Worm (Caenorhabditis elegans) whole organism, late embryonic: Measurements from ENCODE around the gene W10G11.2.

Experiments used
- C38D4.7 ChIP-seq: fragments of 200-800 bp; sonication (Bioruptor generic); optimal IDR thresholded peaks from 2 replicates; lab custom pipeline; 2018; ENCODE audit warnings: mild to moderate bottlenecking, missing genetic modification characterization, moderate library complexity, missing compliant biosample characterization
- F13H6.1 ChIP-seq: sonication (generic microtip); optimal IDR thresholded peaks from 2 replicates; lab custom pipeline; 2016; ENCODE audit warnings: missing genetic modification characterization, missing compliant biosample characterization
- K09A11.1 ChIP-seq: sonication (generic microtip); optimal IDR thresholded peaks from 2 replicates; lab custom pipeline; 2017; ENCODE audit warnings: antibody characterized with exemption, mild to moderate bottlenecking, missing genetic modification characterization, missing compliant biosample characterization; ENCODE audit not compliant: insufficient read depth
- T23F11.4 ChIP-seq: fragments of 200-800 bp; sonication (Bioruptor generic); optimal IDR thresholded peaks from 2 replicates; lab custom pipeline; 2018; ENCODE audit warnings: mild to moderate bottlenecking, missing genetic modification characterization, missing compliant biosample characterization
- ama-1 ChIP-seq: fragments of 150-350 bp; optimal IDR thresholded peaks from 2 replicates; lab custom pipeline; 2014
- ceh-18 ChIP-seq: sonication (generic microtip); optimal IDR thresholded peaks from 2 replicates; lab custom pipeline; 2016; ENCODE audit warnings: missing genetic modification characterization, missing compliant biosample characterization
- ceh-2 ChIP-seq: sonication (generic microtip); optimal IDR thresholded peaks from 2 replicates; lab custom pipeline; 2016; ENCODE audit warnings: missing genotype, missing genetic modification characterization, missing compliant biosample characterization
- ceh-24 ChIP-seq: sonication (generic microtip); optimal IDR thresholded peaks from 2 replicates; lab custom pipeline; 2016; ENCODE audit warnings: mild to moderate bottlenecking, missing genetic modification characterization, missing compliant biosample characterization
- ceh-45 ChIP-seq: fragments of 200-800 bp; sonication (Bioruptor generic); IDR thresholded peaks from 2 replicates; pipeline ENCODE4 v1.3.6; 2022; ENCODE audit warnings: missing genetic modification reagents, missing genetic modification characterization, missing compliant biosample characterization
- ceh-48 ChIP-seq: sonication (generic microtip); optimal IDR thresholded peaks from 2 replicates; lab custom pipeline; 2016; ENCODE audit warnings: missing genetic modification characterization, inconsistent platforms, missing compliant biosample characterization
- ceh-6 ChIP-seq: fragments of 200-800 bp; sonication (Bioruptor generic); optimal IDR thresholded peaks from 2 replicates; lab custom pipeline; 2018; ENCODE audit warnings: mild to moderate bottlenecking, missing genetic modification characterization, missing compliant biosample characterization
- dmd-4 ChIP-seq: sonication (generic microtip); optimal IDR thresholded peaks from 2 replicates; lab custom pipeline; 2016; ENCODE audit warnings: borderline replicate concordance, missing genetic modification characterization, missing compliant biosample characterization
- elt-2 ChIP-seq: sonication (generic microtip); optimal IDR thresholded peaks from 2 replicates; lab custom pipeline; 2016; ENCODE audit warnings: missing genetic modification reagents, missing genetic modification characterization, missing compliant biosample characterization
- elt-4 ChIP-seq: sonication (generic microtip); optimal IDR thresholded peaks from 2 replicates; lab custom pipeline; 2016; ENCODE audit warnings: missing genetic modification characterization, missing compliant biosample characterization
- ets-4 ChIP-seq: sonication (generic microtip); optimal IDR thresholded peaks from 2 replicates; lab custom pipeline; 2016; ENCODE audit warnings: missing genetic modification characterization, missing compliant biosample characterization
- fkh-10 ChIP-seq: fragments of 150-350 bp; optimal IDR thresholded peaks from 2 replicates; lab custom pipeline; 2014; ENCODE audit warnings: missing biosample characterization, missing genetic modification reagents, missing genetic modification characterization
- gmeb-2 ChIP-seq: sonication (generic microtip); optimal IDR thresholded peaks from 2 replicates; lab custom pipeline; 2016; ENCODE audit warnings: missing genetic modification characterization, inconsistent platforms, missing compliant biosample characterization
- hlh-13 ChIP-seq: fragments of 200-800 bp; sonication (Bioruptor generic); optimal IDR thresholded peaks from 2 replicates; lab custom pipeline; 2018; ENCODE audit warnings: mild to moderate bottlenecking, missing genetic modification characterization, missing compliant biosample characterization
- hlh-6 ChIP-seq: sonication (generic microtip); optimal IDR thresholded peaks from 2 replicates; lab custom pipeline; 2016; ENCODE audit warnings: missing genotype, missing genetic modification characterization, missing compliant biosample characterization
- hlh-8 ChIP-seq: sonication (generic microtip); optimal IDR thresholded peaks from 2 replicates; lab custom pipeline; 2016; ENCODE audit warnings: missing genotype, missing genetic modification characterization, missing compliant biosample characterization
- lim-6 ChIP-seq: sonication (generic microtip); optimal IDR thresholded peaks from 2 replicates; lab custom pipeline; 2016; ENCODE audit warnings: missing genetic modification characterization, missing compliant biosample characterization
- madf-2 ChIP-seq: sonication (generic microtip); optimal IDR thresholded peaks from 2 replicates; lab custom pipeline; 2017; ENCODE audit warnings: missing genetic modification characterization, missing compliant biosample characterization
- mec-3 ChIP-seq: sonication (generic microtip); optimal IDR thresholded peaks from 2 replicates; lab custom pipeline; 2016; ENCODE audit warnings: borderline replicate concordance, missing genetic modification characterization, missing compliant biosample characterization
- npax-4 ChIP-seq: sonication (generic microtip); optimal IDR thresholded peaks from 2 replicates; lab custom pipeline; 2016; ENCODE audit warnings: missing genetic modification characterization, missing compliant biosample characterization
- odd-2 ChIP-seq: sonication (generic microtip); optimal IDR thresholded peaks from 2 replicates; lab custom pipeline; 2017; ENCODE audit warnings: antibody characterized with exemption, mild to moderate bottlenecking, missing genetic modification characterization, missing compliant biosample characterization
- pag-3 ChIP-seq: sonication (generic microtip); optimal IDR thresholded peaks from 2 replicates; lab custom pipeline; 2016; ENCODE audit warnings: missing compliant biosample characterization, missing genetic modification characterization, borderline replicate concordance
- pax-1 ChIP-seq: fragments of 150-350 bp; optimal IDR thresholded peaks from 2 replicates; lab custom pipeline; 2014; ENCODE audit warnings: missing biosample characterization, missing genetic modification characterization
- pha-2 ChIP-seq: sonication (generic microtip); optimal IDR thresholded peaks from 2 replicates; lab custom pipeline; 2017; ENCODE audit warnings: mild to moderate bottlenecking, missing genetic modification characterization, missing compliant biosample characterization
- pha-4 ChIP-seq: fragments of 150-350 bp; optimal IDR thresholded peaks from 2 replicates; lab custom pipeline; 2018; ENCODE audit warnings: missing biosample characterization, missing genetic modification reagents, missing genetic modification characterization
- pqm-1 ChIP-seq: sonication (generic microtip); optimal IDR thresholded peaks from 2 replicates; lab custom pipeline; 2016; ENCODE audit warnings: missing genetic modification characterization, missing compliant biosample characterization
- rnt-1 ChIP-seq: sonication (generic microtip); optimal IDR thresholded peaks from 2 replicates; lab custom pipeline; 2016; ENCODE audit warnings: missing genetic modification characterization, missing compliant biosample characterization
- sox-2 ChIP-seq: fragments of 200-800 bp; sonication (Bioruptor generic); IDR thresholded peaks from 2 replicates; pipeline ENCODE4 v1.3.6; 2022; ENCODE audit warnings: missing genetic modification reagents, missing genetic modification characterization, missing compliant biosample characterization
- sox-4 ChIP-seq: sonication (generic microtip); optimal IDR thresholded peaks from 2 replicates; lab custom pipeline; 2017; ENCODE audit warnings: mild to moderate bottlenecking, missing genetic modification characterization, inconsistent platforms, missing compliant biosample characterization
- tbx-7 ChIP-seq: sonication (generic microtip); optimal IDR thresholded peaks from 2 replicates; lab custom pipeline; 2016; ENCODE audit warnings: missing genotype, missing genetic modification characterization, missing compliant biosample characterization
- unc-3 ChIP-seq, 2 experiments: fragments of 200-800 bp in 1 of 2; sonication (Bioruptor generic) in 1 of 2; sonication (generic microtip) in 1 of 2; conservative IDR thresholded peaks in 1 of 2; optimal IDR thresholded peaks in 1 of 2; 2 replicates each; pipeline versions ENCODE4 v1.3.6 to Lab custom; 2016 to 2022; ENCODE audit warnings: missing compliant biosample characterization in 2 of 2, missing genetic modification characterization in 2 of 2, missing genetic modification reagents in 1 of 2
- unc-42 ChIP-seq: sonication (generic microtip); optimal IDR thresholded peaks from 2 replicates; lab custom pipeline; 2016; ENCODE audit warnings: missing genotype, missing genetic modification characterization, missing compliant biosample characterization
- unc-86 ChIP-seq: sonication (generic microtip); optimal IDR thresholded peaks from 2 replicates; lab custom pipeline; 2016; ENCODE audit warnings: missing genetic modification characterization, missing compliant biosample characterization
- zip-5 ChIP-seq: sonication (generic microtip); optimal IDR thresholded peaks from 2 replicates; lab custom pipeline; 2016; ENCODE audit warnings: missing genetic modification characterization, missing compliant biosample characterization

The W10G11.2 gene

DNA sequence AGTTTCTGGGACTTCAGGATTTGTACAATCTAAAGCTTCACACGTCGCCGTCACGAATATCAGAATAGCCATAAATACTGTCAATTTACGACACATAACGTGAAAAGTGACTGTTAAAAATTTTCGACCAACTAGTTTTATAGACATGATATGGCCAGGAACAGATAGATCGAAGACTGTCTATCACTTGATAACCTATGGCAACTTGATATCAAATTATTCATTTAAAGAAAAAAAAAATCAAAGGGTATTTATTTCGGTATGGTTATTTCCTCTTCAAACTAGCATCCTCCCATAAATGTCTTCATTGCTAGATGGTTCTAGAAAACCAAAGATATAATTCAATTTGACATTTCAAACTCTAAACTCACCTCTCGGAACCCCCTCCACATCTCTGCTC is 958 bp upstream of the W10G11.2 start, which contains the start of gene W10G11.3:
W10G11.3 (minus strand) TSS at position 101 of the 400 bp plus-strand sequence.
- TF ChIP-seq ceh-45 (GFP tag; lab: Robert Waterston, UW): no peak
- TF ChIP-seq unc-42 (tag; lab: Kevin White, UChicago): no peak
- TF ChIP-seq elt-4 (tag; lab: Kevin White, UChicago): no peak
- TF ChIP-seq hlh-6: no peak
- no peak for TF ChIP-seq ceh-18 (tag; lab: Kevin White, UChicago)
- no peak for TF ChIP-seq K09A11.1 (tag; lab: Kevin White, UChicago)
- TF ChIP-seq lim-6: no peak
- no peak for TF ChIP-seq pqm-1 (tag; lab: Kevin White, UChicago)
- no peak for TF ChIP-seq sox-4 (tag; lab: Kevin White, UChicago)
- TF ChIP-seq ceh-48 (tag; lab: Kevin White, UChicago): no peak
- TF ChIP-seq ceh-6 (GFP tag; lab: Kevin White, UChicago): no peak
- no peak for TF ChIP-seq pha-4 (tag; lab: Kevin White, UChicago)
- TF ChIP-seq tbx-7: no peak

- TF ChIP-seq pha-4 (tag; lab: Kevin White, UChicago): no peak
- TF ChIP-seq elt-2: no peak
- TF ChIP-seq ceh-2 (tag; lab: Kevin White, UChicago): no peak
- TF ChIP-seq mec-3 (tag; lab: Kevin White, UChicago): no peak
- no peak for TF ChIP-seq ceh-45 (GFP tag; lab: Robert Waterston, UW)
- TF ChIP-seq madf-2 (tag; lab: Kevin White, UChicago): no peak
- no peak for TF ChIP-seq ets-4 (tag; lab: Kevin White, UChicago)
- TF ChIP-seq F13H6.1 (tag; lab: Kevin White, UChicago): no peak
- TF ChIP-seq sox-2 (GFP tag; lab: Robert Waterston, UW): no peak
- no peak for TF ChIP-seq zip-5
- TF ChIP-seq unc-86: no peak
- TF ChIP-seq fkh-10: no peak
- TF ChIP-seq tbx-7: no peak
These were observed 869 bp downstream of the W10G11.2 start, which contains the start of gene W10G11.1 for ce11 chrII:3560592-3560991. Gene W10G11.1, minus strand, starts transcription at chrII:3560692.

ce11 chrII:3557417-3557816 is 4.0 kb downstream of the W10G11.2 start, which contains the start of gene lgc-45:
Gene lgc-45, plus strand, starts transcription at chrII:3557472.
- TF ChIP-seq hlh-13 (GFP tag; lab: Kevin White, UChicago) (no peak), rnt-1 (tag; lab: Kevin White, UChicago) (no peak), ama-1 (lab: Kevin White, UChicago) (no peak), ceh-2 (tag; lab: Kevin White, UChicago) (no peak), unc-3 (GFP tag; conservative IDR thresholded peaks at IDR 0.05; lab: Robert Waterston, UW) (no peak), unc-3 (tag; optimal IDR thresholded peaks at IDR 0.05; lab: Kevin White, UChicago) (no peak), tbx-7 (no peak), odd-2 (tag; lab: Kevin White, UChicago) (no peak), dmd-4 (no peak), unc-42 (tag; lab: Kevin White, UChicago) (no peak), pha-2 (tag; lab: Kevin White, UChicago) (no peak), sox-2 (GFP tag; lab: Robert Waterston, UW) (no peak), ceh-24 (tag; lab: Kevin White, UChicago) (no peak), pax-1 (no peak), npax-4 (tag; lab: Kevin White, UChicago) (no peak), C38D4.7 (GFP tag; lab: Kevin White, UChicago) (no peak), pag-3 (no peak), hlh-8 (tag; lab: Kevin White, UChicago) (no peak), T23F11.4 (GFP tag; lab: Kevin White, UChicago) (no peak), elt-4 (tag; lab: Kevin White, UChicago) (no peak), gmeb-2 (no peak)
